Worm (Caenorhabditis elegans): ENCODE results near the gene msp-3.

msp-3 gene

ce11 chrII:4793320-4793719, 7.2 kb upstream of the msp-3 start:
- no peak for TF ChIP-seq ets-7 (tag; optimal IDR thresholded peaks at IDR 0.05)
- TF ChIP-seq sea-1 (GFP tag; conservative IDR thresholded peaks at IDR 0.05) = no peak

- peak; percentile 78 for TF ChIP-seq tbx-37 (GFP tag; conservative IDR thresholded peaks at IDR 0.05)
- no peak for TF ChIP-seq ceh-13 (GFP tag; optimal IDR thresholded peaks at IDR 0.05)
- no peak for TF ChIP-seq B0310.2 (tag; optimal IDR thresholded peaks at IDR 0.05)
- TF ChIP-seq F13C5.2 (tag; optimal IDR thresholded peaks at IDR 0.05) = peak; percentile 24
- peak; percentile 59 for TF ChIP-seq hmg-4 (GFP tag; optimal IDR thresholded peaks at IDR 0.05)
- no peak; the same call in 1 of the 2 replicates for TF ChIP-seq pes-1 (GFP tag; IDR thresholded peaks at IDR 0.05)
- no peak for TF ChIP-seq scrt-1 (GFP tag; IDR thresholded peaks at IDR 0.05)
- TF ChIP-seq tbx-11 (GFP tag; IDR thresholded peaks at IDR 0.05) = no peak
- no peak for TF ChIP-seq ceh-36 (tag; optimal IDR thresholded peaks at IDR 0.05)
Observed at ce11 chrII:4791272-4791671, 5.2 kb upstream of the msp-3 start, which contains the start of gene F26G1.1. F26G1.1 (plus strand) TSS chrII:4791618.

DNA sequence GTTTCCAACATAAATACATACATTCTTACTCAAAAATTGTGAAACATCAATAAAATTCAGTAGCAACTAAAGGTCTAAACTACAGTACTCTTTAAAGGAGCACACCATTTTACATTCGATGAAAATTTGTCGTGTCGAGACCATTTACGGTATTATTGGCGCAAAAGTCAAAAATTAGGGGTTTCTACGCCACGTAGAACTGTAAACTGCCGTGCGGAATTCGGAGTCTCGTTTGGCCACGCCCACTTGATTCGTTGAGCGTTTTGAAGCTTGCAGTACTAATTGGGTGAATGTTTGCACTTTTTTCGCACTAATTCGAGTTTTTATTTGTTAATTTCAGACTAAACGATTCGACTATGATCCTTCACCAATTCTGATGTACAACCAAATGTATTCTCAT, 4.6 kb upstream of the msp-3 start:
- TF ChIP-seq flt-1 (GFP tag; IDR thresholded peaks at IDR 0.05) (no peak), ama-1 (optimal IDR thresholded peaks at IDR 0.05) (no peak), ets-7 (tag; optimal IDR thresholded peaks at IDR 0.05) (no peak), aly-1 (tag; optimal IDR thresholded peaks at IDR 0.05) (no peak), tra-4 (tag; optimal IDR thresholded peaks at IDR 0.05) (no peak), scrt-1 (GFP tag; IDR thresholded peaks at IDR 0.05) (no peak), pes-1 (GFP tag; IDR thresholded peaks at IDR 0.05) (no peak)

DNA sequence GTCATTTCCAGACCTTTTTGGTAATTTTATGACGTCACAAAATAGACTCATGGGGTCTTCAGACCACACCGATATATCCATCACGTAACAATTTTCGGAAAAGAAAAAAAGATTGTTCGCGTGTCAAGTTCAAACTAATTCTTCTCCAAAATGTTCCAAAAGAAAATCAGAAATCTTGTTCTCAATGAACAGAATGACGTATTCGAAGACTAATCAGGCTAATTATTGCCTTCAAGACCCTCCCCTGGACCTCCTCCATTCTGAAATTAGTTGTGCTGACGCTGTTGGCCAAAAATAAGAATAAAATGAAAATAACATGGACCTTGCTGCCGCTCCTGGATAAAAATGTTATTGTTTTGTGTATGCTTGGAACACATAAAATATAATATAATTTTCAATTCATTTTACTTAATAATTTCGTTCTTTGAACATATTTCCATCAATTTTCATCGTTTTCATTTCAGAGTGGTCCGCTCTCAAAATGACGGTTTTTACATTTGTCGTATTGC, 3.8 kb upstream of the msp-3 start, which contains the start of gene F26G1.15:
Gene F26G1.15, plus strand, starts transcription at position 459 of the 509 bp plus-strand sequence.
- no peak for TF ChIP-seq hmg-4 (GFP tag; optimal IDR thresholded peaks at IDR 0.05)
- no peak for TF ChIP-seq hnd-1 (tag; optimal IDR thresholded peaks at IDR 0.05)
- no peak for TF ChIP-seq tbx-37 (GFP tag; conservative IDR thresholded peaks at IDR 0.05)
- no peak for TF ChIP-seq ceh-13 (GFP tag; optimal IDR thresholded peaks at IDR 0.05)

DNA sequence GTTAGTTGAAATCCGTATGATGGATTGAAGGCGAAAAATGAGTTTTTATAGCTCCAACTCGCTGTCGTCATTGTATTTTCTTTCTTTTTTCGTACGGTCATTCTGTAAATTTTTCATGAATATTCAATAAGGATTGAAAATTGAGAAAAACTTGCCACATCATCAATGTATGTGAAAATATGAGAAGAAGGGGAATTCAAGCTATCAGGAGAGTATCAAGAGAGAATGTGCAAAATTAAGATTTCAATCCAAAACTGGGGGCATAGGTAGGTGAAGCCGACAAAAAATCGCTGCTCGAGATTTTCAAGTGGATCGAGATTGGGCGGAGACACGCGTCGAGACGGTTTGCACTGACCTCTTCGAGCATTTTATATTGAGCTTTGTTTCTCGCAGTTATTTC, 1.6 kb downstream of the msp-3 start, which contains the start of gene nep-12:
Gene nep-12, minus strand, starts transcription at position 101 of the 400 bp plus-strand sequence.
- TF ChIP-seq ceh-36 (tag; optimal IDR thresholded peaks at IDR 0.05) (no peak), hnd-1 (tag; optimal IDR thresholded peaks at IDR 0.05) (no peak), B0310.2 (tag; optimal IDR thresholded peaks at IDR 0.05) (no peak), pes-1 (GFP tag; IDR thresholded peaks at IDR 0.05) (no peak), ceh-13 (GFP tag; optimal IDR thresholded peaks at IDR 0.05) (no peak), aly-1 (tag; optimal IDR thresholded peaks at IDR 0.05) (no peak), scrt-1 (GFP tag; IDR thresholded peaks at IDR 0.05) (no peak), ama-1 (optimal IDR thresholded peaks at IDR 0.05) (no peak), sea-1 (GFP tag; conservative IDR thresholded peaks at IDR 0.05) (no peak), hmbx-1 (tag; optimal IDR thresholded peaks at IDR 0.05) (no peak), hmg-4 (GFP tag; optimal IDR thresholded peaks at IDR 0.05) (no peak)

DNA sequence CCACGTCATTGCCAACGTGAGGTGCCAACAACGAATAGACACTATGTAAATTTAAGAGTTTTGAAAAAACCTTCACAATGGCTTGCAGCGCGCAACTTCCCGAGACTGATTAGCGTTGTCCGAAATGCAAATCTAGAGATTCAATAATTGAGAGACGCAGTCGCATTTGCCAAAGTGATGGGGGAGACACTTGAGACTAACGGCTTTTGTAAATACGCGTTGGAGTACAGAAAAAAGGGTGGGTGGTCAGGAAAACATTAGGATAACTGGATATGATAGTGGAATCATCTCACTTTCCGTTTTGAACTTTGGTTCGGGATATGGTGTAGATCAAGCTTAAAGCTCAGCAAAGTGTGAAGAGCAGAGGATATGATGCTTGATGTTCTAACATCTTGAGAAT, 6.3 kb downstream of the msp-3 start:
- TF ChIP-seq sea-1 (GFP tag; conservative IDR thresholded peaks at IDR 0.05) (no peak), scrt-1 (GFP tag; IDR thresholded peaks at IDR 0.05) (no peak), pes-1 (GFP tag; IDR thresholded peaks at IDR 0.05) (no peak), tra-4 (tag; optimal IDR thresholded peaks at IDR 0.05) (no peak), tbx-11 (GFP tag; IDR thresholded peaks at IDR 0.05) (no peak), flt-1 (GFP tag; IDR thresholded peaks at IDR 0.05) (no peak), F13C5.2 (tag; optimal IDR thresholded peaks at IDR 0.05) (no peak), aly-1 (tag; optimal IDR thresholded peaks at IDR 0.05) (no peak), ets-7 (tag; optimal IDR thresholded peaks at IDR 0.05) (no peak), ceh-13 (GFP tag; optimal IDR thresholded peaks at IDR 0.05) (no peak), ceh-36 (tag; optimal IDR thresholded peaks at IDR 0.05) (no peak), B0310.2 (tag; optimal IDR thresholded peaks at IDR 0.05) (no peak), hmbx-1 (tag; optimal IDR thresholded peaks at IDR 0.05) (no peak), tbx-37 (GFP tag; conservative IDR thresholded peaks at IDR 0.05) (no peak), ama-1 (optimal IDR thresholded peaks at IDR 0.05) (no peak)

DNA sequence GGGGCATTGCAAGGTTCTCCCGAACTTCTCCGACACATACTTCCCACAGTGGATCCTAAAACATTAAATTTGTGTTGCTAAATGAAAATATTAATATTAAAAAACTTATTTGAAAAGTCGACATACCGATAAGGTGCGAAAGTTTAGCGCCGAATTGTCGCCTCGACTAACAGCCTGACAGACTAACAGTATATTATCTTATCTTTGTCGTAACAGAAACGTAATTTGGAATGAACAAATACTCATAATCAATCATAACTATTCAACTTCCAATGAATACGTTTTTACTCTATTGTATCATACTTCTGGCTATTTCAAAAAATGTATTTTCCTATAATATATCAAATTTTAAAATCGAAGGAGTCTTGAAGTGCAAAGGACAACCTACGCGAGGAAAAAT, 9.1 kb downstream of the msp-3 start, which contains the start of gene F26G1.11:
Gene F26G1.11, plus strand, starts transcription at position 205 of the 400 bp plus-strand sequence.
- TF ChIP-seq flt-1 (GFP tag; IDR thresholded peaks at IDR 0.05) = no peak
- no peak for TF ChIP-seq ets-7 (tag; optimal IDR thresholded peaks at IDR 0.05)
- no peak for TF ChIP-seq F13C5.2 (tag; optimal IDR thresholded peaks at IDR 0.05)
- no peak for TF ChIP-seq sea-1 (GFP tag; conservative IDR thresholded peaks at IDR 0.05)
- TF ChIP-seq B0310.2 (tag; optimal IDR thresholded peaks at IDR 0.05) = no peak
- no peak for TF ChIP-seq ama-1 (optimal IDR thresholded peaks at IDR 0.05)
- no peak for TF ChIP-seq ceh-13 (GFP tag; optimal IDR thresholded peaks at IDR 0.05)
- TF ChIP-seq tbx-37 (GFP tag; conservative IDR thresholded peaks at IDR 0.05) = no peak
- TF ChIP-seq aly-1 (tag; optimal IDR thresholded peaks at IDR 0.05) = no peak
- no peak for TF ChIP-seq hmg-4 (GFP tag; optimal IDR thresholded peaks at IDR 0.05)
- TF ChIP-seq pes-1 (GFP tag; IDR thresholded peaks at IDR 0.05) = no peak
- TF ChIP-seq hnd-1 (tag; optimal IDR thresholded peaks at IDR 0.05) = no peak
- TF ChIP-seq ceh-36 (tag; optimal IDR thresholded peaks at IDR 0.05) = no peak
- no peak for TF ChIP-seq scrt-1 (GFP tag; IDR thresholded peaks at IDR 0.05)
- no peak for TF ChIP-seq hmbx-1 (tag; optimal IDR thresholded peaks at IDR 0.05)
- TF ChIP-seq tbx-11 (GFP tag; IDR thresholded peaks at IDR 0.05) = no peak

DNA sequence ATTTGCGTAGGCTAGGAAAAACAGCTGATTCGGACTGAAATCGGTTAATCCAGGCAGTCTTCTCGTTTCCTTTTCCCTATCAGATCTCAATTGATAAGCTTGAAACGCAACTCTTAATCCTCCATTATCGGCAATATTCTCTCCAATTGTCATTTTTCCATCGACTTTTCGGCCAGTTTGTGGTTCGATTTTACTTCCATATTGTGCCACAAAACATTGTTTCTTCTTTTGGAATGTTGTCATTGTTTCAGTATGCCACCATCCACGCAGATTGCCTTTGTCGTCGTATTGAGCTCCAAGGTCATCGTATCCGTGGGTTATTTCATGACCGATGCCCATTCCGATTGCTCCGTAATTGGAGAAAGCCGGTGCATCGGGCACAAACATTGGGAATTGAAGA, 10.3 kb downstream of the msp-3 start:
- no peak for TF ChIP-seq flt-1 (GFP tag; IDR thresholded peaks at IDR 0.05)
- TF ChIP-seq ceh-13 (GFP tag; optimal IDR thresholded peaks at IDR 0.05) = no peak
- no peak for TF ChIP-seq B0310.2 (tag; optimal IDR thresholded peaks at IDR 0.05)
- TF ChIP-seq hnd-1 (tag; optimal IDR thresholded peaks at IDR 0.05) = no peak
- TF ChIP-seq tbx-11 (GFP tag; IDR thresholded peaks at IDR 0.05) = no peak
- no peak for TF ChIP-seq tbx-37 (GFP tag; conservative IDR thresholded peaks at IDR 0.05)
- no peak for TF ChIP-seq F13C5.2 (tag; optimal IDR thresholded peaks at IDR 0.05)
- no peak for TF ChIP-seq ets-7 (tag; optimal IDR thresholded peaks at IDR 0.05)
- TF ChIP-seq tra-4 (tag; optimal IDR thresholded peaks at IDR 0.05) = no peak
- TF ChIP-seq aly-1 (tag; optimal IDR thresholded peaks at IDR 0.05) = no peak
- no peak for TF ChIP-seq ama-1 (optimal IDR thresholded peaks at IDR 0.05)
- no peak for TF ChIP-seq sea-1 (GFP tag; conservative IDR thresholded peaks at IDR 0.05)
- TF ChIP-seq hmbx-1 (tag; optimal IDR thresholded peaks at IDR 0.05) = no peak
- no peak for TF ChIP-seq ceh-36 (tag; optimal IDR thresholded peaks at IDR 0.05)
- TF ChIP-seq scrt-1 (GFP tag; IDR thresholded peaks at IDR 0.05) = no peak
- TF ChIP-seq pes-1 (GFP tag; IDR thresholded peaks at IDR 0.05) = no peak

All from whole organism, early embryonic.